Worm (Caenorhabditis elegans) whole organism, L4/young adult: ENCODE data around the gene F16H6.8.

Experiments
- W03F9.2 ChIP-seq: fragments of 150-350 bp; optimal IDR thresholded peaks from 2 replicates; lab custom pipeline; 2014; ENCODE audit warnings: missing biosample characterization, missing genetic modification characterization
- dao-5 ChIP-seq: sonication (generic microtip); optimal IDR thresholded peaks from 2 replicates; lab custom pipeline; 2016; ENCODE audit warnings: missing genotype, missing genetic modification characterization, moderate library complexity, missing compliant biosample characterization
- him-1 ChIP-seq: sonication (generic microtip); optimal IDR thresholded peaks from 2 replicates; lab custom pipeline; 2016; ENCODE audit warnings: missing genotype, missing genetic modification reagents, missing genetic modification characterization, missing compliant biosample characterization

DNA sequence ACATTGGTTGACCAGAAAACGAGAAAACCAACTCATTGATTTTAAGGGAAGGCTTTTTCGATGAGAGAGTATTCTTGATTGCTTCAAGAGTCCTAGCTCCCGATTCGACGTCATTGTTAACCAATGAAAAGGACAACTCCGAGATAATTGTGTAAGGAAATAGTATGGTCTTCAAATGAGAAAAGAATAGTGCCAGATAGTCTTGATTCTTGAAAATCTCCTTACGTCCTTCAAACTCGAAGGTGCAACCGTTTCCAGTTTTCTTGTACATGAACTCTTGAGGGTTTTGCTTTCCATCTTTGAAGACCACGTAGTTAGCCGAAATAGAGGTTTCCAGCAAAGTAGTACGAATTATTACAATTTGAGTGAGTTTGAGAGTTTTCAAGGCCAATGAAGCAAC is 27.2 kb upstream of the F16H6.8 start:
- TF ChIP-seq him-1 (no peak), dao-5 (no peak), W03F9.2 (no peak)
